Fruit fly (Drosophila melanogaster) whole organism, adult: ENCODE results near the gene Mlp84B.

Experiments used
- CG11617 ChIP-seq: fragments of 200-800 bp; sonication (Bioruptor generic); optimal IDR thresholded peaks from 2 replicates; lab custom pipeline; 2017; ENCODE audit warnings: mild to moderate bottlenecking, missing biosample characterization, missing genetic modification reagents, missing genetic modification characterization
- CG12768 ChIP-seq: fragments of 200-800 bp; sonication (Bioruptor generic); optimal IDR thresholded peaks from 2 replicates; lab custom pipeline; 2017; ENCODE audit warnings: missing biosample characterization, missing genetic modification characterization, mild to moderate bottlenecking, moderate library complexity, missing genetic modification reagents
- CG14711 ChIP-seq: fragments of 200-800 bp; sonication (Bioruptor generic); optimal IDR thresholded peaks from 2 replicates; lab custom pipeline; 2018; ENCODE audit warnings: missing biosample characterization, mild to moderate bottlenecking, missing genetic modification characterization, moderate library complexity
- CG1620 ChIP-seq: fragments of 200-800 bp; sonication (Bioruptor generic); optimal IDR thresholded peaks from 2 replicates; lab custom pipeline; 2016; ENCODE audit warnings: missing biosample characterization, missing genetic modification characterization
- CG33017 ChIP-seq: fragments of 200-800 bp; sonication (Bioruptor generic); optimal IDR thresholded peaks from 2 replicates; lab custom pipeline; 2018; ENCODE audit warnings: missing biosample characterization, mild to moderate bottlenecking, missing genetic modification characterization, moderate library complexity
- CG7045 ChIP-seq: fragments of 200-800 bp; sonication (Bioruptor generic); optimal IDR thresholded peaks from 2 replicates; lab custom pipeline; 2017; ENCODE audit warnings: missing biosample characterization, mild to moderate bottlenecking, missing genetic modification characterization
- Clk ChIP-seq: fragments of 200-800 bp; sonication (Bioruptor generic); optimal IDR thresholded peaks from 2 replicates; lab custom pipeline; 2017; ENCODE audit warnings: missing biosample characterization, missing genetic modification characterization
- Crg-1 ChIP-seq: fragments of 200-800 bp; sonication (Bioruptor generic); optimal IDR thresholded peaks from 2 replicates; lab custom pipeline; 2016; ENCODE audit warnings: missing biosample characterization, missing genetic modification characterization
- Mnt ChIP-seq: fragments of 200-800 bp; sonication (Bioruptor generic); optimal IDR thresholded peaks from 2 replicates; lab custom pipeline; 2016; ENCODE audit warnings: missing biosample characterization, mild to moderate bottlenecking, missing genetic modification characterization
- cnc ChIP-seq, 2 experiments: fragments of >200 bp; optimal IDR thresholded peaks; 2 replicates each; lab custom pipeline; 2017
- kay ChIP-seq: fragments of 200-800 bp; sonication (Bioruptor generic); peaks from one replicate; lab custom pipeline; 2016; ENCODE audit warnings: missing biosample characterization, missing genetic modification characterization, borderline replicate concordance
- ovo ChIP-seq: fragments of 200-800 bp; sonication (Bioruptor generic); optimal IDR thresholded peaks from 2 replicates; lab custom pipeline; 2016; ENCODE audit warnings: missing biosample characterization, missing genetic modification characterization

DNA sequence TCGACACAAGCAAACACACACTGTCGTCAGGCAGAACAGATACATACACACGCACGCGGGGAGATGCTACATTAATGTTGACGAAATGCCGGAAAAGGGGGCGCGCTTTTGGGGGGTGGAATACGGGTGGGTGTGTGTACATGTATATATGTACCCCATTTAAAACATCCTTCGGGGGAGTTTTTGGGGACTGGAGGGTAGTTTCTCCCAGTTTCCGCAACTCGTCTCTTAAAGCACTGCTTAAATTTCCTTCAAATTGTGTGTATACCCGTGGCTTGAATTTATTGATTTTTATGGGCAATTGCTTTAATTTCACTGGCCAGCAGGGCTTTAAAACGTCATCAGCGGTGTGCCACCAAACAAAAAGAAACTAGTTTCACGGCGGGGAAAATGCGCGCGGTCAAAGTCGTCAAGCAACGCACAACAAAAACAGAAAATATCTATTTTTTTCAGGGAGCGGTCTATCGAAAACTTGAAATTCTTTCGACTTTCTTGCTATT lies 5.6 kb upstream of the Mlp84B start:
- TF ChIP-seq cnc (optimal IDR thresholded peaks at IDR 0.05; lab: Kevin White, UChicago), result no peak
- TF ChIP-seq CG12768 (GFP tag; lab: Kevin White, UChicago), result no peak
- TF ChIP-seq Clk (GFP tag; lab: Kevin White, UChicago), result no peak
- no peak for TF ChIP-seq Mnt (GFP tag; lab: Kevin White, UChicago)
- TF ChIP-seq CG11617 (GFP tag; lab: Kevin White, UChicago), result no peak
- TF ChIP-seq kay (GFP tag; lab: Kevin White, UChicago), result no peak
- no peak for TF ChIP-seq CG1620
- TF ChIP-seq ovo (GFP tag; lab: Kevin White, UChicago), result no peak
- TF ChIP-seq CG7045 (GFP tag; lab: Kevin White, UChicago), result no peak
- TF ChIP-seq CG14711 (tag; lab: Kevin White, UChicago), result no peak
- TF ChIP-seq CG33017 (tag; lab: Kevin White, UChicago), result no peak
- TF ChIP-seq Crg-1 (GFP tag; lab: Kevin White, UChicago), result no peak
